Fruit fly (Drosophila melanogaster) whole organism, embryonic: Measurements from ENCODE around the gene hkb.

Experiments used
- Adf1 ChIP-seq: fragments of 200-800 bp; sonication (Bioruptor generic); IDR thresholded peaks from 2 replicates; pipeline ENCODE4 v1.3.6; 2022; ENCODE audit warnings: missing biosample characterization, missing genetic modification characterization
- Blimp-1 ChIP-seq: fragments of 200-800 bp; sonication (Bioruptor generic); optimal IDR thresholded peaks from 3 replicates; lab custom pipeline; 2018; ENCODE audit warnings: missing biosample characterization, missing genetic modification characterization, mild to moderate bottlenecking, moderate library complexity, missing genetic modification reagents
- Bteb2 ChIP-seq: fragments of 200-800 bp; sonication (Bioruptor generic); optimal IDR thresholded peaks from 2 replicates; lab custom pipeline; 2016; ENCODE audit warnings: missing biosample characterization, missing genetic modification characterization
- CG10462 ChIP-seq: fragments of 200-800 bp; sonication (Bioruptor generic); optimal IDR thresholded peaks from 2 replicates; lab custom pipeline; 2016; ENCODE audit warnings: missing biosample characterization, missing genetic modification characterization
- CG10654 ChIP-seq: fragments of 200-800 bp; sonication (Bioruptor generic); optimal IDR thresholded peaks from 2 replicates; lab custom pipeline; 2016; ENCODE audit warnings: missing biosample characterization, missing genetic modification characterization
- CG11085 ChIP-seq: fragments of 200-800 bp; sonication (Bioruptor generic); IDR thresholded peaks from 2 replicates; pipeline ENCODE4 v1.3.6; 2022; ENCODE audit warnings: missing biosample characterization, missing genetic modification characterization
- CG11696 ChIP-seq: fragments of 200-800 bp; sonication (Bioruptor generic); IDR thresholded peaks from 2 replicates; pipeline ENCODE4 v1.3.6; 2022; ENCODE audit warnings: missing biosample characterization, missing genetic modification characterization
- CG12236 ChIP-seq: fragments of 200-800 bp; sonication (Bioruptor generic); optimal IDR thresholded peaks from 2 replicates; lab custom pipeline; 2016; ENCODE audit warnings: missing biosample characterization, missing genetic modification characterization
- CG12299 ChIP-seq: fragments of 200-800 bp; sonication (Bioruptor generic); optimal IDR thresholded peaks from 2 replicates; lab custom pipeline; 2018; ENCODE audit warnings: missing biosample characterization, mild to moderate bottlenecking, missing genetic modification characterization
- CG12391 ChIP-seq: fragments of 200-800 bp; sonication (Bioruptor generic); optimal IDR thresholded peaks from 3 replicates; lab custom pipeline; 2018; ENCODE audit warnings: missing biosample characterization, mild to moderate bottlenecking, missing genetic modification characterization, moderate library complexity
- CG13624 ChIP-seq: fragments of 200-800 bp; sonication (Bioruptor generic); optimal IDR thresholded peaks from 2 replicates; lab custom pipeline; 2016; ENCODE audit warnings: missing biosample characterization, missing genetic modification characterization
- CG15601 ChIP-seq: fragments of 200-800 bp; sonication (Bioruptor generic); optimal IDR thresholded peaks from 3 replicates; lab custom pipeline; 2019; ENCODE audit warnings: missing biosample characterization, mild to moderate bottlenecking, missing genetic modification characterization, moderate library complexity
- CG1647 ChIP-seq: fragments of 200-800 bp; sonication (Bioruptor generic); optimal IDR thresholded peaks from 3 replicates; lab custom pipeline; 2016; ENCODE audit warnings: missing biosample characterization, missing genetic modification characterization
- CG16779 ChIP-seq: fragments of 200-800 bp; sonication (Bioruptor generic); IDR thresholded peaks from 2 replicates; pipeline ENCODE4 v1.3.6; 2022; ENCODE audit warnings: missing biosample characterization, missing genetic modification characterization
- CG18599 ChIP-seq: fragments of 200-800 bp; sonication (Bioruptor generic); optimal IDR thresholded peaks from 3 replicates; lab custom pipeline; 2017; ENCODE audit warnings: missing biosample characterization, missing genetic modification characterization, mild to moderate bottlenecking, moderate library complexity, missing genetic modification reagents
- CG2129 ChIP-seq: fragments of 200-800 bp; sonication (Bioruptor generic); IDR thresholded peaks from 2 replicates; pipeline ENCODE4 v1.3.6; 2022; ENCODE audit warnings: missing biosample characterization, missing genetic modification characterization; ENCODE audit not compliant: partially characterized antibody
- CG32772 ChIP-seq: fragments of 200-800 bp; sonication (Bioruptor generic); IDR thresholded peaks from 2 replicates; pipeline ENCODE4 v1.3.6; 2022; ENCODE audit warnings: missing biosample characterization, missing genetic modification characterization
- CG4360 ChIP-seq: fragments of 200-800 bp; sonication (Bioruptor generic); IDR thresholded peaks from 2 replicates; pipeline ENCODE4 v1.3.6; 2022; ENCODE audit warnings: missing biosample characterization, missing genetic modification characterization
- CG43689 ChIP-seq: fragments of 200-800 bp; sonication (Bioruptor generic); IDR thresholded peaks from 2 replicates; pipeline ENCODE4 v1.3.6; 2022; ENCODE audit warnings: missing biosample characterization, missing genetic modification characterization
- CG4617 ChIP-seq: fragments of 200-800 bp; sonication (Bioruptor generic); optimal IDR thresholded peaks from 3 replicates; lab custom pipeline; 2016; ENCODE audit warnings: missing biosample characterization, missing genetic modification characterization, borderline replicate concordance
- CG6765 ChIP-seq: fragments of 200-800 bp; sonication (Bioruptor generic); optimal IDR thresholded peaks from 3 replicates; lab custom pipeline; 2017; ENCODE audit warnings: missing biosample characterization, mild to moderate bottlenecking, missing genetic modification characterization
- CG7786 ChIP-seq: fragments of 200-800 bp; sonication (Bioruptor generic); optimal IDR thresholded peaks from 2 replicates; lab custom pipeline; 2016; ENCODE audit warnings: missing biosample characterization, missing genetic modification characterization
- CG8290 ChIP-seq, 3 experiments: fragments of 200-800 bp; sonication (Bioruptor generic); optimal IDR thresholded peaks; 2 replicates each; lab custom pipeline; 2016 to 2019; ENCODE audit warnings: missing biosample characterization in 3 of 3, missing genetic modification characterization in 3 of 3, mild to moderate bottlenecking in 2 of 3, moderate library complexity in 1 of 3
- CG9437 ChIP-seq: fragments of 200-800 bp; sonication (Bioruptor generic); optimal IDR thresholded peaks from 2 replicates; lab custom pipeline; 2018; ENCODE audit warnings: missing biosample characterization, mild to moderate bottlenecking, missing genetic modification characterization
- CkIIα-i1 ChIP-seq: fragments of 200-800 bp; sonication (Bioruptor generic); IDR thresholded peaks from 2 replicates; pipeline ENCODE4 v1.3.6; 2022; ENCODE audit warnings: missing biosample characterization, missing genetic modification characterization
- Deaf1 ChIP-seq: fragments of 200-800 bp; optimal IDR thresholded peaks from 3 replicates; lab custom pipeline; 2019; ENCODE audit warnings: missing biosample characterization, mild to moderate bottlenecking, missing genetic modification characterization, moderate library complexity
- Hmx ChIP-seq: fragments of 200-800 bp; sonication (Bioruptor generic); optimal IDR thresholded peaks from 2 replicates; lab custom pipeline; 2016; ENCODE audit warnings: missing biosample characterization, missing genetic modification characterization
- Jarid2 ChIP-seq: fragments of 200-800 bp; sonication (Bioruptor generic); optimal IDR thresholded peaks from 3 replicates; lab custom pipeline; 2017; ENCODE audit warnings: mild to moderate bottlenecking, missing biosample characterization, missing genetic modification reagents, missing genetic modification characterization
- Max ChIP-seq: fragments of 200-800 bp; sonication (Bioruptor generic); optimal IDR thresholded peaks from 2 replicates; lab custom pipeline; 2016; ENCODE audit warnings: missing biosample characterization, mild to moderate bottlenecking, missing genetic modification characterization
- Nf-YC ChIP-seq: fragments of 200-800 bp; optimal IDR thresholded peaks from 3 replicates; lab custom pipeline; 2019; ENCODE audit warnings: missing biosample characterization, mild to moderate bottlenecking, missing genetic modification characterization, moderate library complexity
- Pdp1 ChIP-seq, 2 experiments: fragments of 200-800 bp; sonication (Bioruptor generic); optimal IDR thresholded peaks; 3 replicates each; lab custom pipeline; 2016; ENCODE audit warnings: missing biosample characterization in 2 of 2, missing genetic modification characterization in 2 of 2, mild to moderate bottlenecking in 1 of 2, moderate library complexity in 1 of 2
- Ptx1 ChIP-seq: fragments of 200-800 bp; sonication (Bioruptor generic); IDR thresholded peaks from 2 replicates; pipeline ENCODE4 v1.3.6; 2022; ENCODE audit warnings: missing biosample characterization, missing genetic modification characterization
- Sin3A ChIP-seq: fragments of >200 bp; optimal IDR thresholded peaks from 2 replicates; lab custom pipeline; 2018
- abd-A ChIP-seq: fragments of 200-800 bp; sonication (Bioruptor generic); optimal IDR thresholded peaks from 3 replicates; lab custom pipeline; 2019; ENCODE audit warnings: missing biosample characterization, mild to moderate bottlenecking, missing genetic modification characterization, moderate library complexity
- bab2 ChIP-seq: fragments of 200-800 bp; sonication (Bioruptor generic); optimal IDR thresholded peaks from 2 replicates; lab custom pipeline; 2016; ENCODE audit warnings: missing biosample characterization, missing genetic modification characterization
- btn ChIP-seq: fragments of 200-800 bp; sonication (Bioruptor generic); optimal IDR thresholded peaks from 2 replicates; lab custom pipeline; 2016; ENCODE audit warnings: missing biosample characterization, missing genetic modification characterization
- crp ChIP-seq, 2 experiments: fragments of 200-800 bp; sonication (Bioruptor generic); optimal IDR thresholded peaks; 2 replicates in 1 of 2; 3 replicates in 1 of 2; lab custom pipeline; 2017; ENCODE audit warnings: missing biosample characterization in 2 of 2, missing genetic modification characterization in 2 of 2, mild to moderate bottlenecking in 1 of 2, moderate library complexity in 1 of 2
- grn ChIP-seq: fragments of 200-800 bp; sonication (Bioruptor generic); optimal IDR thresholded peaks from 3 replicates; lab custom pipeline; 2017; ENCODE audit warnings: missing biosample characterization, missing genetic modification characterization
- gt ChIP-seq: fragments of 200-800 bp; sonication (Bioruptor generic); IDR thresholded peaks from 2 replicates; pipeline ENCODE4 v1.3.6; 2022; ENCODE audit warnings: missing biosample characterization, missing genetic modification characterization
- her ChIP-seq: fragments of 200-800 bp; sonication (Bioruptor generic); optimal IDR thresholded peaks from 2 replicates; lab custom pipeline; 2016; ENCODE audit warnings: missing biosample characterization, missing genetic modification characterization
- kni ChIP-seq: fragments of 200-800 bp; sonication (Bioruptor generic); optimal IDR thresholded peaks from 3 replicates; lab custom pipeline; 2017; ENCODE audit warnings: mild to moderate bottlenecking, missing biosample characterization, missing genetic modification reagents, missing genetic modification characterization
- nmo ChIP-seq: fragments of 200-800 bp; sonication (Bioruptor generic); optimal IDR thresholded peaks from 2 replicates; lab custom pipeline; 2018; ENCODE audit warnings: missing biosample characterization, mild to moderate bottlenecking, missing genetic modification characterization, moderate library complexity
- otp ChIP-seq: fragments of 200-800 bp; sonication (Bioruptor generic); IDR thresholded peaks from 3 replicates; pipeline ENCODE4, ENCODE4 v1.3.6; 2022; ENCODE audit warnings: missing biosample characterization, missing genetic modification characterization
- p53 ChIP-seq: fragments of 200-800 bp; sonication (Bioruptor generic); optimal IDR thresholded peaks from 2 replicates; lab custom pipeline; 2016; ENCODE audit warnings: missing biosample characterization, missing genetic modification characterization
- phol ChIP-seq: fragments of 200-800 bp; sonication (Bioruptor generic); optimal IDR thresholded peaks from 3 replicates; lab custom pipeline; 2018; ENCODE audit warnings: missing biosample characterization, mild to moderate bottlenecking, missing genetic modification characterization, moderate library complexity
- rib ChIP-seq: fragments of 200-800 bp; sonication (Bioruptor generic); IDR thresholded peaks from 2 replicates; pipeline ENCODE4 v1.3.6; 2022; ENCODE audit warnings: missing biosample characterization, missing genetic modification characterization
- ro ChIP-seq: fragments of 200-800 bp; sonication (Bioruptor generic); IDR thresholded peaks from 2 replicates; pipeline ENCODE4 v1.3.6; 2022; ENCODE audit warnings: missing biosample characterization, missing genetic modification characterization
- sisA ChIP-seq: fragments of 200-800 bp; sonication (Bioruptor generic); IDR thresholded peaks from 2 replicates; pipeline ENCODE4 v1.3.6; 2022; ENCODE audit warnings: missing biosample characterization, missing genetic modification characterization
- vfl ChIP-seq: fragments of 200-800 bp; sonication (Bioruptor generic); optimal IDR thresholded peaks from 2 replicates; lab custom pipeline; 2016; ENCODE audit warnings: missing biosample characterization, missing genetic modification characterization
- yki ChIP-seq: fragments of >200 bp; optimal IDR thresholded peaks from 3 replicates; lab custom pipeline; 2018
- zen2 ChIP-seq: fragments of 200-800 bp; sonication (Bioruptor generic); IDR thresholded peaks from 3 replicates; pipeline ENCODE4 v1.3.6; 2022; ENCODE audit warnings: missing biosample characterization, missing genetic modification characterization; ENCODE audit not compliant: partially characterized antibody

The hkb gene

dm6 chr3R:4360668-4361110 is 14.2 kb upstream of the hkb start (continued):
- TF ChIP-seq vfl (no peak), zen2 (GFP tag; lab: Robert Waterston, UW) (0 out of 3 replicates have a peak, but pooled peaks have one; percentile 21), CG2129 (no peak), CG10462 (GFP tag; lab: Kevin White, UChicago) (no peak), Jarid2 (GFP tag; lab: Kevin White, UChicago) (peak; percentile 14), CG15601 (no peak), CG12299 (no peak), CG43689 (GFP tag; lab: Robert Waterston, UW) (no peak), CG32772 (GFP tag; lab: Robert Waterston, UW) (no peak), Pdp1 (GFP tag; optimal IDR thresholded peaks at IDR 0.05; lab: Kevin White, UChicago) (peak in 1 of 2 experiments; percentile 0), CG9437 (GFP tag; lab: Kevin White, UChicago) (no peak), sisA (no peak), CG12391 (tag; lab: Kevin White, UChicago) (no peak), CG4617 (GFP tag; lab: Kevin White, UChicago) (no peak), rib (GFP tag; lab: Robert Waterston, UW) (peak; percentile 38; the same call in 1 of the 2 replicates), CG11085 (GFP tag; lab: Robert Waterston, UW) (no peak), CG10654 (no peak), otp (no peak), Bteb2 (no peak), btn (GFP tag; lab: Kevin White, UChicago) (no peak), bab2 (GFP tag; lab: Kevin White, UChicago) (no peak), CkIIα-i1 (no peak), her (no peak), Nf-YC (tag; lab: Kevin White, UChicago) (no peak), Hmx (no peak), CG6765 (GFP tag; lab: Kevin White, UChicago) (peak; percentile 55), Deaf1 (tag; lab: Kevin White, UChicago) (peak; percentile 88), CG16779 (GFP tag; lab: Robert Waterston, UW) (0 out of 2 replicates have a peak, but pooled peaks have one; percentile 11), ro (GFP tag; lab: Robert Waterston, UW) (no peak), Blimp-1 (GFP tag; lab: Kevin White, UChicago) (no peak), CG18599 (peak; percentile 41), CG4360 (GFP tag; lab: Robert Waterston, UW) (peak; percentile 52; the same call in 1 of the 2 replicates), p53 (GFP tag; lab: Kevin White, UChicago) (no peak), CG12236 (GFP tag; lab: Kevin White, UChicago) (no peak), grn (GFP tag; lab: Kevin White, UChicago) (peak; percentile 51), CG8290 (GFP tag; optimal IDR thresholded peaks at IDR 0.05; lab: Kevin White, UChicago) (no peak), CG8290 (tag; optimal IDR thresholded peaks at IDR 0.05; lab: Kevin White, UChicago) (peak in 1 of 2 experiments; percentile 40), Sin3A (lab: Kevin White, UChicago) (no peak), Max (no peak), CG7786 (GFP tag; lab: Kevin White, UChicago) (no peak), nmo (no peak), gt (GFP tag; lab: Robert Waterston, UW) (no peak), crp (GFP tag; optimal IDR thresholded peaks at IDR 0.05; lab: Kevin White, UChicago) (no peak), Adf1 (GFP tag; lab: Robert Waterston, UW) (peak; percentile 61; the same call in 1 of the 2 replicates), CG1647 (GFP tag; lab: Kevin White, UChicago) (no peak), abd-A (tag; lab: Kevin White, UChicago) (peak; percentile 98), CG13624 (GFP tag; lab: Kevin White, UChicago) (no peak), kni (GFP tag; lab: Kevin White, UChicago) (no peak), yki (lab: Kevin White, UChicago) (peak; percentile 27), CG11696 (GFP tag; lab: Robert Waterston, UW) (no peak), phol (no peak), Ptx1 (no peak)
